Worm (Caenorhabditis elegans) whole organism, L2 larva: ENCODE results near the gene F22E5.20.

Source experiments
- F13H6.1 ChIP-seq: sonication (generic microtip); optimal IDR thresholded peaks from 2 replicates; lab custom pipeline; 2016; ENCODE audit warnings: missing genetic modification characterization, missing compliant biosample characterization
- R02D3.7 ChIP-seq: fragments of 150-350 bp; optimal IDR thresholded peaks from 2 replicates; lab custom pipeline; 2014; ENCODE audit warnings: missing biosample characterization, missing genetic modification characterization
- Y55F3AM.14 ChIP-seq: fragments of 200-800 bp; sonication (Bioruptor generic); optimal IDR thresholded peaks from 2 replicates; lab custom pipeline; 2018; ENCODE audit warnings: mild to moderate bottlenecking, missing genetic modification characterization, missing compliant biosample characterization
- alr-1 ChIP-seq: fragments of 150-350 bp; optimal IDR thresholded peaks from 2 replicates; lab custom pipeline; 2014; ENCODE audit warnings: missing biosample characterization, missing genetic modification characterization
- aly-2 ChIP-seq: fragments of 150-350 bp; optimal IDR thresholded peaks from 2 replicates; lab custom pipeline; 2014; ENCODE audit warnings: missing biosample characterization, missing genetic modification characterization
- ceh-16 ChIP-seq: fragments of 150-350 bp; optimal IDR thresholded peaks from 2 replicates; lab custom pipeline; 2014; ENCODE audit warnings: missing biosample characterization, missing genetic modification characterization
- ceh-82 ChIP-seq: fragments of 150-350 bp; optimal IDR thresholded peaks from 2 replicates; lab custom pipeline; 2014; ENCODE audit warnings: missing biosample characterization, missing genetic modification characterization
- crh-2 ChIP-seq: sonication (generic microtip); optimal IDR thresholded peaks from 2 replicates; lab custom pipeline; 2017; ENCODE audit warnings: missing biosample characterization, missing genetic modification characterization
- dmd-4 ChIP-seq: sonication (generic microtip); optimal IDR thresholded peaks from 2 replicates; lab custom pipeline; 2017; ENCODE audit warnings: missing biosample characterization, missing genetic modification characterization
- egl-27 ChIP-seq: sonication (generic microtip); optimal IDR thresholded peaks from 3 replicates; lab custom pipeline; 2017; ENCODE audit warnings: missing biosample characterization, missing genetic modification reagents, missing genetic modification characterization
- elt-1 ChIP-seq: fragments of 150-350 bp; optimal IDR thresholded peaks from 2 replicates; lab custom pipeline; 2014; ENCODE audit warnings: missing biosample characterization, missing genetic modification characterization
- elt-3 ChIP-seq: sonication (generic microtip); optimal IDR thresholded peaks from 2 replicates; lab custom pipeline; 2017; ENCODE audit warnings: missing biosample characterization, missing genetic modification characterization
- fos-1 ChIP-seq: fragments of 150-350 bp; optimal IDR thresholded peaks from 2 replicates; lab custom pipeline; 2014; ENCODE audit warnings: missing biosample characterization, missing genetic modification characterization
- gmeb-1 ChIP-seq: fragments of 150-350 bp; optimal IDR thresholded peaks from 2 replicates; lab custom pipeline; 2014; ENCODE audit warnings: missing biosample characterization, missing genetic modification characterization
- lin-11 ChIP-seq: fragments of 150-350 bp; sonication (generic microtip); optimal IDR thresholded peaks from 2 replicates; lab custom pipeline; 2014; ENCODE audit warnings: missing biosample characterization, missing genetic modification characterization, inconsistent platforms, mixed read lengths
- lin-13 ChIP-seq: fragments of 150-350 bp; optimal IDR thresholded peaks from 2 replicates; lab custom pipeline; 2014; ENCODE audit warnings: missing biosample characterization, missing genetic modification reagents, missing genetic modification characterization
- lin-39 ChIP-seq: fragments of 150-350 bp; optimal IDR thresholded peaks from 2 replicates; lab custom pipeline; 2014; ENCODE audit warnings: missing biosample characterization, missing genetic modification reagents, missing genetic modification characterization
- lsy-2 ChIP-seq, 2 experiments: fragments of 150-350 bp in 1 of 2; sonication (generic microtip) in 1 of 2; optimal IDR thresholded peaks; 2 replicates each; lab custom pipeline; 2014 to 2017; ENCODE audit warnings: missing biosample characterization in 2 of 2, missing genetic modification characterization in 2 of 2
- mab-5 ChIP-seq: fragments of 150-350 bp; optimal IDR thresholded peaks from 2 replicates; lab custom pipeline; 2014; ENCODE audit warnings: missing biosample characterization, missing genetic modification characterization
- mbf-1 ChIP-seq: sonication (generic microtip); optimal IDR thresholded peaks from 2 replicates; lab custom pipeline; 2017; ENCODE audit warnings: missing biosample characterization, missing genetic modification characterization
- mdl-1 ChIP-seq, 2 experiments: fragments of 150-350 bp in 1 of 2; sonication (generic microtip) in 1 of 2; optimal IDR thresholded peaks; 2 replicates each; lab custom pipeline; 2017; ENCODE audit warnings: missing biosample characterization in 2 of 2, missing genetic modification characterization in 2 of 2
- nhr-10 ChIP-seq: sonication (generic microtip); optimal IDR thresholded peaks from 2 replicates; lab custom pipeline; 2017; ENCODE audit warnings: missing biosample characterization, missing genetic modification characterization
- nhr-11 ChIP-seq: fragments of 150-350 bp; optimal IDR thresholded peaks from 2 replicates; lab custom pipeline; 2014; ENCODE audit warnings: missing biosample characterization, missing genetic modification characterization
- nhr-12 ChIP-seq: fragments of 150-350 bp; optimal IDR thresholded peaks from 2 replicates; lab custom pipeline; 2014; ENCODE audit warnings: missing biosample characterization, missing genetic modification characterization
- nhr-21 ChIP-seq: fragments of 150-350 bp; optimal IDR thresholded peaks from 2 replicates; lab custom pipeline; 2014; ENCODE audit warnings: missing biosample characterization, missing genetic modification characterization
- nhr-25 ChIP-seq: fragments of 150-350 bp; sonication (generic microtip); optimal IDR thresholded peaks from 3 replicates; lab custom pipeline; 2014; ENCODE audit warnings: missing biosample characterization, missing genetic modification characterization
- nhr-77 ChIP-seq: fragments of 150-350 bp; optimal IDR thresholded peaks from 2 replicates; lab custom pipeline; 2014; ENCODE audit warnings: missing biosample characterization, missing genetic modification characterization
- peb-1 ChIP-seq: fragments of 150-350 bp; optimal IDR thresholded peaks from 2 replicates; lab custom pipeline; 2014; ENCODE audit warnings: missing biosample characterization, missing genetic modification characterization
- sem-4 ChIP-seq: fragments of 150-350 bp; optimal IDR thresholded peaks from 2 replicates; lab custom pipeline; 2014; ENCODE audit warnings: missing biosample characterization, missing genetic modification reagents, missing genetic modification characterization
- sma-3 ChIP-seq: sonication (generic microtip); optimal IDR thresholded peaks from 2 replicates; lab custom pipeline; 2016; ENCODE audit warnings: missing genetic modification reagents, missing genetic modification characterization, missing compliant biosample characterization
- snpc-4 ChIP-seq: fragments of 150-350 bp; optimal IDR thresholded peaks from 2 replicates; lab custom pipeline; 2014; ENCODE audit warnings: missing biosample characterization, missing genetic modification characterization
- unc-55 ChIP-seq: fragments of 150-350 bp; sonication (generic microtip); optimal IDR thresholded peaks from 3 replicates; lab custom pipeline; 2014; ENCODE audit warnings: missing biosample characterization, missing genetic modification reagents, missing genetic modification characterization
- unc-62 ChIP-seq: fragments of 150-350 bp; optimal IDR thresholded peaks from 2 replicates; lab custom pipeline; 2014; ENCODE audit warnings: missing biosample characterization, missing genetic modification reagents, missing genetic modification characterization
- zag-1 ChIP-seq: fragments of 150-350 bp; optimal IDR thresholded peaks from 2 replicates; lab custom pipeline; 2014; ENCODE audit warnings: missing biosample characterization, missing genetic modification characterization
- ztf-11 ChIP-seq: sonication (generic microtip); optimal IDR thresholded peaks from 2 replicates; lab custom pipeline; 2017; ENCODE audit warnings: missing biosample characterization, missing genetic modification characterization
- ztf-4 ChIP-seq: fragments of 150-350 bp; optimal IDR thresholded peaks from 2 replicates; lab custom pipeline; 2014; ENCODE audit warnings: missing biosample characterization, missing genetic modification characterization

F22E5.20 gene

DNA sequence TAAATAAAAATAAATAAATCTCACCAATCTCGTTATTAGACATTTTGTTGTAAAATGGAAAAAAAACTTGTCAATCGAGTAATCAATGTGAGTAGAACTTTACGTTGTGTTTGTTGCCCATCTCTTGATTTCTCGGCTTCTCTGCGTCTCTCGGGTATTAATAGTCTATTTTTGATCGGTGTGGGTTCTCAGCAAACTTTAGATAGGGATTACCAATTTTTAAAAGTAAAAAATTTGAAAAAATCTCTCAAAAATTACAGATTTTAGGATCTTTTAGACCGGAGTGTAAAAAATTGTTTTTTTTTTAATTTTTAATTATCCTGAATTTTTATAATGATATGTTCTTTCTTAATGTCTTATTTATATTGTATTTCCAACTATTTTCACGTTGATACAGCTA lies 36.1 kb downstream of the F22E5.20 start, which contains the start of gene F22E5.21:
TSS of gene F22E5.21 (minus strand) at position 101 of the 400 bp plus-strand sequence.
- TF ChIP-seq lsy-2 (tag; optimal IDR thresholded peaks at IDR 0.05; lab: Kevin White, UChicago) (no peak), lin-13 (GFP tag; lab: Kevin White, UChicago) (no peak), crh-2 (tag; lab: Kevin White, UChicago) (no peak), mab-5 (no peak), ztf-11 (tag; lab: Kevin White, UChicago) (no peak), unc-62 (GFP tag; lab: Kevin White, UChicago) (no peak), ceh-82 (no peak), elt-1 (tag; lab: Kevin White, UChicago) (no peak), nhr-77 (tag; lab: Kevin White, UChicago) (no peak)

DNA sequence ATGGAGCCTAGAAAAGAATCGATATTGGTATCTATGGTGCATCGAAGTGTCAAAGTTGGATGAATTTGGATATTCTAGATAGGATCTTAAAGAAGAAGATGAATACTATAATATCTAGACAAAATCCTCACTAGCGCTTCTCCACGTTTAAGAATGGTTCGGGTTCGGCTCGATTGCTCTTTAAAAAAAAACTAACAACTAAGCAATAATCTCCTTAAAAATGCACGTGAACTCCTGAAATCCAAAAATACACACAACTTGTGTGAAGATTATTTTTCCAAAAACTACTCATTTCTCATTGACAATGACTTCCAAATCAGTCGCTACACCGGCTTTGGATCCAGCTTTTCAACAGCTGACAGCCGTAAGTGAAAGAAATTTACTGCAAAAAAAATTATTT lies 42.3 kb downstream of the F22E5.20 start, which contains the start of gene D2062.1:
TSS of gene D2062.1 (plus strand) at position 301 of the 400 bp plus-strand sequence.
- TF ChIP-seq R02D3.7 (tag; lab: Kevin White, UChicago) (no peak), F13H6.1 (tag; lab: Kevin White, UChicago) (no peak), mab-5 (no peak), nhr-25 (tag; lab: Kevin White, UChicago) (no peak), lsy-2 (tag; optimal IDR thresholded peaks at IDR 0.05; lab: Kevin White, UChicago) (no peak), mdl-1 (tag; optimal IDR thresholded peaks at IDR 0.05; lab: Kevin White, UChicago) (no peak), snpc-4 (tag; lab: Kevin White, UChicago) (no peak), nhr-10 (tag; lab: Kevin White, UChicago) (no peak), ztf-4 (tag; lab: Kevin White, UChicago) (no peak), ztf-11 (tag; lab: Kevin White, UChicago) (no peak), sma-3 (GFP tag; lab: Kevin White, UChicago) (no peak), mbf-1 (tag; lab: Kevin White, UChicago) (no peak)

DNA sequence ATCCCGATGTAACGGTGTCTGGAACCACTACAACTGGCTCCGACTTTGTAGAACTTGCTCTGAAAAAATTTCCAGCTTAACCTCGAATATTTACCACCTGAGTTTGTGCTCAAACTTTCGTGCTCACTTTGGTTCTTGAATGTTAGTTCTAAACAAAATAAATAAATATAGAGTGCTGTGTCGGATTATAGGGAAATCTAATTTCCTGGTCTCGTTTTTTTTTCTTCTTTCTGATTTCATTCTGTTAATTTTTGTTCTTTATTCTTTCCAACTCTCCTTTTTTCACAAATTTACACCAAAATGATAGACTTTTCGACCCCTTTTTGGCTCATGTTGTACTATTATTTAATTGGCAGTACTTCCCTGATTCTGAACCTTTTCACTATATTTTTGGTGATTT lies 44.2 kb downstream of the F22E5.20 start, which contains the start of gene sri-37:
TSS of gene sri-37 (plus strand) at position 301 of the 400 bp plus-strand sequence.
- TF ChIP-seq dmd-4 (no peak), nhr-21 (no peak), nhr-77 (tag; lab: Kevin White, UChicago) (no peak), mbf-1 (tag; lab: Kevin White, UChicago) (no peak), Y55F3AM.14 (GFP tag; lab: Kevin White, UChicago) (no peak)

DNA sequence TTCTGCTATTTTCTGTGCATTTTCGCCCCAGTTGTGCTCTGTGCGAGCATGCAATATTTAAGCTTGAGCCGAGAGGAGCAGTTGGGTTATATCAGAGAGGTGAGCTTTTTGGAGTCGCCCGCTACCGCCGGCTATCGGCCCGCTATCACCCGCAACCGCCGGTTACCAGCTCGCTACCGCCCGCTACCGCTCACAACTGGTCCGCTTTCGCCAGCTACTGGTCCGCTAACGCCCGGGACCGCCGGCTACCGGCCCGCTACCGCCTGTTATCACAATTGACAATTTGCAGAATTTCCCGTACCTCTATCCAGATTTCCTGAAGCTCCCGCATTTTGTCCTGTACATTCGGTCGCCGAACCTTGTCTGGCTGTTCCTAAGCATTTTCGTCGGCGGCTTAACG lies 45.0 kb downstream of the F22E5.20 start:
- no peak for TF ChIP-seq ceh-16 (tag; lab: Kevin White, UChicago)
- no peak for TF ChIP-seq egl-27
- no peak for TF ChIP-seq Y55F3AM.14 (GFP tag; lab: Kevin White, UChicago)

ce11 chrII:2627154-2627799 lies 46.2 kb downstream of the F22E5.20 start, which contains the start of gene sri-71:
TSS of gene sri-71 (plus strand) at chrII:2627749.
- TF ChIP-seq aly-2 (tag; lab: Kevin White, UChicago) (no peak), sma-3 (GFP tag; lab: Kevin White, UChicago) (no peak), R02D3.7 (tag; lab: Kevin White, UChicago) (no peak), sem-4 (no peak), Y55F3AM.14 (GFP tag; lab: Kevin White, UChicago) (no peak), lsy-2 (tag; optimal IDR thresholded peaks at IDR 0.05; lab: Kevin White, UChicago) (no peak), mdl-1 (tag; optimal IDR thresholded peaks at IDR 0.05; lab: Kevin White, UChicago) (no peak), nhr-11 (no peak), peb-1 (tag; lab: Kevin White, UChicago) (no peak), unc-62 (GFP tag; lab: Kevin White, UChicago) (no peak), zag-1 (tag; lab: Kevin White, UChicago) (no peak), lin-13 (GFP tag; lab: Kevin White, UChicago) (no peak), lin-11 (no peak), nhr-77 (tag; lab: Kevin White, UChicago) (no peak), ztf-11 (tag; lab: Kevin White, UChicago) (no peak), F13H6.1 (tag; lab: Kevin White, UChicago) (no peak)

ce11 chrII:2624792-2625191 lies 48.6 kb downstream of the F22E5.20 start, which contains the start of gene lgc-28:
TSS of gene lgc-28 (plus strand) at chrII:2625092.
- TF ChIP-seq lin-39 = no peak
- no peak for TF ChIP-seq sem-4
- no peak for TF ChIP-seq ceh-82
- no peak for TF ChIP-seq gmeb-1 (tag; lab: Kevin White, UChicago)
- TF ChIP-seq alr-1 (tag; lab: Kevin White, UChicago) = no peak
- no peak for TF ChIP-seq nhr-10 (tag; lab: Kevin White, UChicago)
- TF ChIP-seq lsy-2 (tag; optimal IDR thresholded peaks at IDR 0.05; lab: Kevin White, UChicago) = no peak
- no peak for TF ChIP-seq fos-1
- no peak for TF ChIP-seq mdl-1 (tag; optimal IDR thresholded peaks at IDR 0.05; lab: Kevin White, UChicago)
- TF ChIP-seq unc-55 (GFP tag; lab: Kevin White, UChicago) = no peak
- no peak for TF ChIP-seq nhr-25 (tag; lab: Kevin White, UChicago)
- TF ChIP-seq elt-3 (tag; lab: Kevin White, UChicago) = no peak
- TF ChIP-seq nhr-12 (tag; lab: Kevin White, UChicago) = no peak
